Worm (Caenorhabditis elegans) whole organism, L4 larva: ENCODE data around the gene F37C12.18.

ENCODE experiments used
- F10B5.3 ChIP-seq: sonication (generic microtip); optimal IDR thresholded peaks from 2 replicates; lab custom pipeline; 2016; ENCODE audit warnings: mild to moderate bottlenecking, missing genetic modification characterization, missing compliant biosample characterization
- R02D3.7 ChIP-seq: fragments of 150-350 bp; sonication (generic microtip); optimal IDR thresholded peaks from 3 replicates; lab custom pipeline; 2014; ENCODE audit warnings: missing biosample characterization, missing genetic modification characterization
- Y105C5A.15 ChIP-seq: fragments of 200-800 bp; sonication (Bioruptor generic); IDR thresholded peaks from 2 replicates; pipeline ENCODE4 v1.3.6; 2022; ENCODE audit warnings: missing genetic modification characterization, missing compliant biosample characterization
- Y5F2A.4 ChIP-seq: fragments of 200-800 bp; sonication (Bioruptor generic); optimal IDR thresholded peaks from 2 replicates; lab custom pipeline; 2018; ENCODE audit warnings: mild to moderate bottlenecking, missing genetic modification characterization, missing compliant biosample characterization
- Y75B8A.6 ChIP-seq: fragments of 200-800 bp; sonication (Bioruptor generic); IDR thresholded peaks from 2 replicates; pipeline ENCODE4 v1.3.6; 2022; ENCODE audit warnings: missing genetic modification reagents, missing genetic modification characterization, missing compliant biosample characterization
- ZK546.5 ChIP-seq, 2 experiments: sonication (generic microtip); optimal IDR thresholded peaks; 2 replicates each; lab custom pipeline; 2017; ENCODE audit warnings: missing biosample characterization in 2 of 2, missing genetic modification characterization in 2 of 2
- aly-2 ChIP-seq: sonication (generic microtip); optimal IDR thresholded peaks from 2 replicates; lab custom pipeline; 2018; ENCODE audit warnings: missing biosample characterization, missing genetic modification characterization
- ama-1 ChIP-seq: fragments of 150-350 bp; optimal IDR thresholded peaks from 2 replicates; lab custom pipeline; 2014; ENCODE audit warnings: inconsistent platforms, mixed read lengths
- ceh-20 ChIP-seq: fragments of 200-800 bp; sonication (Bioruptor generic); IDR thresholded peaks from 2 replicates; pipeline ENCODE4 v1.3.6; 2022; ENCODE audit warnings: missing genetic modification reagents, missing genetic modification characterization, missing compliant biosample characterization
- ceh-82 ChIP-seq: sonication (generic microtip); optimal IDR thresholded peaks from 2 replicates; lab custom pipeline; 2017; ENCODE audit warnings: missing biosample characterization, missing genetic modification characterization
- cey-2 ChIP-seq: sonication (generic microtip); optimal IDR thresholded peaks from 3 replicates; lab custom pipeline; 2017; ENCODE audit warnings: missing genetic modification characterization, mild to moderate bottlenecking, missing compliant biosample characterization, antibody characterized with exemption, borderline replicate concordance; ENCODE audit not compliant: insufficient read depth
- ctbp-1 ChIP-seq: fragments of 200-800 bp; sonication (Bioruptor generic); IDR thresholded peaks from 2 replicates; pipeline ENCODE4 v1.3.6; 2022; ENCODE audit warnings: missing genetic modification reagents, missing genetic modification characterization, missing compliant biosample characterization
- daf-12 ChIP-seq: fragments of 150-350 bp; optimal IDR thresholded peaks from 2 replicates; lab custom pipeline; 2014; ENCODE audit warnings: missing biosample characterization, missing genetic modification reagents, missing genetic modification characterization
- daf-16 ChIP-seq, 3 experiments: sonication (generic microtip); optimal IDR thresholded peaks; 2 replicates each; lab custom pipeline; 2016 to 2017; ENCODE audit warnings: missing genetic modification characterization in 3 of 3, missing genetic modification reagents in 3 of 3, mild to moderate bottlenecking in 2 of 3, missing compliant biosample characterization in 2 of 3, missing biosample characterization in 1 of 3, moderate library complexity in 1 of 3
- daf-19 ChIP-seq: fragments of 200-800 bp; sonication (Bioruptor generic); conservative IDR thresholded peaks from 2 replicates; pipeline ENCODE4 v1.3.6; 2022; ENCODE audit warnings: missing genetic modification characterization, missing compliant biosample characterization
- dmd-6 ChIP-seq: fragments of 200-800 bp; sonication (Bioruptor generic); IDR thresholded peaks from 2 replicates; pipeline ENCODE4 v1.3.6; 2022; ENCODE audit warnings: missing genetic modification reagents, missing genetic modification characterization, missing compliant biosample characterization
- dmd-8 ChIP-seq: fragments of 200-800 bp; sonication (Bioruptor generic); IDR thresholded peaks from 2 replicates; pipeline ENCODE4 v1.3.6; 2022; ENCODE audit warnings: missing genetic modification characterization, missing compliant biosample characterization
- dpl-1 ChIP-seq: fragments of 150-350 bp; optimal IDR thresholded peaks from 2 replicates; lab custom pipeline; 2014; ENCODE audit warnings: missing biosample characterization, missing genetic modification reagents, missing genetic modification characterization
- egl-43 ChIP-seq: fragments of 200-800 bp; sonication (Bioruptor generic); IDR thresholded peaks from 2 replicates; pipeline ENCODE4 v1.3.6; 2022; ENCODE audit warnings: missing genetic modification reagents, missing genetic modification characterization, missing compliant biosample characterization
- fos-1 ChIP-seq: fragments of 150-350 bp; optimal IDR thresholded peaks from 2 replicates; lab custom pipeline; 2014; ENCODE audit warnings: missing biosample characterization, missing genetic modification characterization
- hif-1 ChIP-seq, 2 experiments: sonication (generic microtip); optimal IDR thresholded peaks; 2 replicates each; lab custom pipeline; 2016 to 2017; ENCODE audit warnings: missing compliant biosample characterization in 2 of 2, missing genetic modification characterization in 2 of 2, missing genetic modification reagents in 2 of 2, missing genotype in 2 of 2, mild to moderate bottlenecking in 1 of 2
- hlh-11 ChIP-seq: fragments of 200-800 bp; sonication (Bioruptor generic); optimal IDR thresholded peaks from 2 replicates; lab custom pipeline; 2018; ENCODE audit warnings: mild to moderate bottlenecking, missing genetic modification characterization, missing compliant biosample characterization
- hmg-1.1 ChIP-seq: fragments of 200-800 bp; sonication (Bioruptor generic); IDR thresholded peaks from 2 replicates; pipeline ENCODE4 v1.3.6; 2022; ENCODE audit warnings: missing genetic modification reagents, missing genetic modification characterization, missing compliant biosample characterization
- jun-1 ChIP-seq: fragments of 150-350 bp; optimal IDR thresholded peaks from 2 replicates; lab custom pipeline; 2014; ENCODE audit warnings: missing biosample characterization, missing genetic modification reagents, missing genetic modification characterization
- lim-7 ChIP-seq: fragments of 200-800 bp; sonication (Bioruptor generic); IDR thresholded peaks from 2 replicates; pipeline ENCODE4 v1.3.6; 2022; ENCODE audit warnings: missing genetic modification characterization, missing compliant biosample characterization
- lin-38 ChIP-seq: fragments of 200-800 bp; sonication (Bioruptor generic); IDR thresholded peaks from 2 replicates; pipeline ENCODE4 v1.3.6; 2022; ENCODE audit warnings: missing genetic modification reagents, missing genetic modification characterization, missing compliant biosample characterization
- lin-39 ChIP-seq: fragments of 150-350 bp; optimal IDR thresholded peaks from 2 replicates; lab custom pipeline; 2014; ENCODE audit warnings: missing biosample characterization, missing genetic modification reagents, missing genetic modification characterization
- madf-5 ChIP-seq, 2 experiments: fragments of 200-800 bp; sonication (Bioruptor generic); IDR thresholded peaks; 2 replicates each; pipeline ENCODE4 v1.3.6; 2022; ENCODE audit warnings: missing compliant biosample characterization in 2 of 2, missing genetic modification characterization in 2 of 2
- madf-9 ChIP-seq: fragments of 200-800 bp; sonication (Bioruptor generic); conservative IDR thresholded peaks from 2 replicates; pipeline ENCODE4 v1.3.6; 2022; ENCODE audit warnings: missing genetic modification reagents, missing genetic modification characterization, missing compliant biosample characterization
- mdt-29 ChIP-seq: fragments of 200-800 bp; sonication (Bioruptor generic); IDR thresholded peaks from 2 replicates; pipeline ENCODE4 v1.3.6; 2022; ENCODE audit warnings: missing genetic modification reagents, missing genetic modification characterization, missing compliant biosample characterization
- mep-1 ChIP-seq: fragments of 150-350 bp; sonication (generic microtip); optimal IDR thresholded peaks from 3 replicates; lab custom pipeline; 2014; ENCODE audit warnings: missing biosample characterization, missing genetic modification characterization
- mes-2 ChIP-seq: sonication (generic microtip); optimal IDR thresholded peaks from 2 replicates; lab custom pipeline; 2016; ENCODE audit warnings: missing genotype, mild to moderate bottlenecking, missing genetic modification characterization, missing compliant biosample characterization; ENCODE audit not compliant: poor library complexity, severe bottlenecking
- mxl-2 ChIP-seq: fragments of 200-800 bp; sonication (Bioruptor generic); conservative IDR thresholded peaks from 2 replicates; pipeline ENCODE4 v1.3.6; 2022; ENCODE audit warnings: missing genetic modification reagents, missing genetic modification characterization, missing compliant biosample characterization
- nhr-10 ChIP-seq: fragments of 150-350 bp; optimal IDR thresholded peaks from 2 replicates; lab custom pipeline; 2014; ENCODE audit warnings: missing biosample characterization, missing genetic modification characterization
- nhr-11 ChIP-seq: fragments of 150-350 bp; optimal IDR thresholded peaks from 2 replicates; lab custom pipeline; 2014; ENCODE audit warnings: missing biosample characterization, missing genetic modification characterization
- nhr-237 ChIP-seq: sonication (generic microtip); optimal IDR thresholded peaks from 2 replicates; lab custom pipeline; 2017; ENCODE audit warnings: missing biosample characterization, missing genetic modification characterization
- nhr-25 ChIP-seq: sonication (generic microtip); optimal IDR thresholded peaks from 2 replicates; lab custom pipeline; 2017; ENCODE audit warnings: missing genetic modification characterization, mild to moderate bottlenecking, missing compliant biosample characterization, antibody characterized with exemption, moderate library complexity, borderline replicate concordance; ENCODE audit not compliant: insufficient read depth
- nhr-41 ChIP-seq: fragments of 200-800 bp; sonication (Bioruptor generic); IDR thresholded peaks from 2 replicates; pipeline ENCODE4 v1.3.6; 2022; ENCODE audit warnings: missing genetic modification reagents, missing genetic modification characterization, missing compliant biosample characterization
- nhr-48 ChIP-seq: sonication (generic microtip); optimal IDR thresholded peaks from 2 replicates; lab custom pipeline; 2016; ENCODE audit warnings: mild to moderate bottlenecking, missing genetic modification characterization, missing compliant biosample characterization
- nhr-6 ChIP-seq: fragments of 150-350 bp; optimal IDR thresholded peaks from 2 replicates; lab custom pipeline; 2014; ENCODE audit warnings: missing biosample characterization, missing genetic modification characterization
- nhr-76 ChIP-seq: fragments of 150-350 bp; optimal IDR thresholded peaks from 2 replicates; lab custom pipeline; 2014; ENCODE audit warnings: missing biosample characterization, missing genetic modification characterization
- sdz-12 ChIP-seq: fragments of 200-800 bp; sonication (Bioruptor generic); optimal IDR thresholded peaks from 2 replicates; lab custom pipeline; 2018; ENCODE audit warnings: mild to moderate bottlenecking, missing genetic modification characterization, missing compliant biosample characterization
- snpc-1.2 ChIP-seq: fragments of 200-800 bp; sonication (Bioruptor generic); IDR thresholded peaks from 2 replicates; pipeline ENCODE4 v1.3.6; 2022; ENCODE audit warnings: missing genetic modification reagents, missing genetic modification characterization, missing compliant biosample characterization
- snpc-4 ChIP-seq: fragments of 150-350 bp; optimal IDR thresholded peaks from 2 replicates; lab custom pipeline; 2014; ENCODE audit warnings: missing biosample characterization, missing genetic modification characterization
- tag-97 ChIP-seq: fragments of 200-800 bp; sonication (Bioruptor generic); IDR thresholded peaks from 2 replicates; pipeline ENCODE4 v1.3.6; 2022; ENCODE audit warnings: missing genetic modification characterization, missing compliant biosample characterization
- tra-1 ChIP-seq: fragments of 200-800 bp; sonication (Bioruptor generic); IDR thresholded peaks from 2 replicates; pipeline ENCODE4 v1.3.6; 2022; ENCODE audit warnings: missing genetic modification reagents, missing genetic modification characterization, missing compliant biosample characterization
- unc-39 ChIP-seq: sonication (generic microtip); optimal IDR thresholded peaks from 2 replicates; lab custom pipeline; 2017; ENCODE audit warnings: missing biosample characterization, missing genetic modification characterization
- unc-62 ChIP-seq, 3 experiments: fragments of 150-350 bp in 1 of 3; sonication (generic microtip); optimal IDR thresholded peaks in 2 of 3; peaks in 1 of 3; 1 replicate in 1 of 3; 2 replicates in 2 of 3; lab custom pipeline; 2014 to 2017; ENCODE audit warnings: missing biosample characterization in 3 of 3, missing genetic modification characterization in 3 of 3, missing genetic modification reagents in 3 of 3, missing genotype in 1 of 3
- vab-7 ChIP-seq: fragments of 200-800 bp; sonication (Bioruptor generic); IDR thresholded peaks from 2 replicates; pipeline ENCODE4 v1.3.6; 2022; ENCODE audit warnings: missing genetic modification reagents, missing genetic modification characterization, missing compliant biosample characterization
- zfp-2 ChIP-seq: sonication (generic microtip); optimal IDR thresholded peaks from 2 replicates; lab custom pipeline; 2016; ENCODE audit warnings: mild to moderate bottlenecking, missing genetic modification characterization, missing compliant biosample characterization
- zip-11 ChIP-seq: fragments of 200-800 bp; sonication (Bioruptor generic); IDR thresholded peaks from 2 replicates; pipeline ENCODE4 v1.3.6; 2022; ENCODE audit warnings: missing genetic modification characterization, missing compliant biosample characterization

Gene F37C12.18

ce11 chrIII:7234148-7234547 is 38.9 kb upstream of the F37C12.18 start, which contains the start of gene ndus-8 (continued):
- TF ChIP-seq ctbp-1 (GFP tag; lab: Robert Waterston, UW) (no peak), nhr-10 (tag; lab: Kevin White, UChicago) (no peak), mdt-29 (no peak), hif-1 (tag; optimal IDR thresholded peaks at IDR 0.05; lab: Kevin White, UChicago) (no peak), unc-62 (GFP tag; optimal IDR thresholded peaks at IDR 0.05 in 1 of 2; lab: Kevin White, UChicago) (no peak), unc-62 (tag; optimal IDR thresholded peaks at IDR 0.05; lab: Kevin White, UChicago) (no peak), aly-2 (tag; lab: Kevin White, UChicago) (no peak), fos-1 (tag; lab: Kevin White, UChicago) (no peak), lin-39 (tag; lab: Kevin White, UChicago) (no peak), lin-38 (GFP tag; lab: Robert Waterston, UW) (peak; percentile 60), madf-9 (no peak), egl-43 (GFP tag; lab: Robert Waterston, UW) (no peak), dmd-8 (GFP tag; lab: Robert Waterston, UW) (no peak), sdz-12 (GFP tag; lab: Kevin White, UChicago) (no peak), snpc-1.2 (GFP tag; lab: Robert Waterston, UW) (no peak), tag-97 (GFP tag; lab: Robert Waterston, UW) (no peak), nhr-237 (tag; lab: Kevin White, UChicago) (no peak), daf-19 (no peak), lim-7 (GFP tag; lab: Robert Waterston, UW) (no peak), zip-11 (GFP tag; lab: Robert Waterston, UW) (no peak), jun-1 (no peak), ceh-20 (GFP tag; lab: Robert Waterston, UW) (no peak), mes-2 (tag; lab: Kevin White, UChicago) (peak; percentile 82), mep-1 (peak; percentile 62), tra-1 (GFP tag; lab: Robert Waterston, UW) (no peak), daf-16 (GFP tag; optimal IDR thresholded peaks at IDR 0.05; lab: Kevin White, UChicago) (no peak), daf-16 (tag; optimal IDR thresholded peaks at IDR 0.05; lab: Kevin White, UChicago) (peak; percentile 40), nhr-25 (no peak), vab-7 (GFP tag; lab: Robert Waterston, UW) (no peak), Y75B8A.6 (no peak), ama-1 (lab: Kevin White, UChicago) (no peak), Y105C5A.15 (GFP tag; lab: Robert Waterston, UW) (no peak), ceh-82 (tag; lab: Kevin White, UChicago) (no peak), dmd-6 (no peak), R02D3.7 (no peak), dpl-1 (GFP tag; lab: Kevin White, UChicago) (peak; percentile 78), Y5F2A.4 (GFP tag; lab: Kevin White, UChicago) (no peak), mxl-2 (GFP tag; lab: Robert Waterston, UW) (no peak), nhr-76 (tag; lab: Kevin White, UChicago) (no peak), cey-2 (tag; lab: Kevin White, UChicago) (no peak), nhr-41 (GFP tag; lab: Robert Waterston, UW) (no peak), madf-5 (GFP tag; IDR thresholded peaks at IDR 0.05; lab: Robert Waterston, UW) (no peak), zfp-2 (tag; lab: Kevin White, UChicago) (no peak), nhr-6 (tag; lab: Kevin White, UChicago) (no peak), hlh-11 (tag; lab: Kevin White, UChicago) (peak; percentile 39), nhr-48 (tag; lab: Kevin White, UChicago) (no peak), nhr-11 (tag; lab: Kevin White, UChicago) (no peak), hmg-1.1 (GFP tag; lab: Robert Waterston, UW) (no peak), ZK546.5 (tag; optimal IDR thresholded peaks at IDR 0.05; lab: Kevin White, UChicago) (no peak), unc-39 (tag; lab: Kevin White, UChicago) (no peak), F10B5.3 (no peak), snpc-4 (tag; lab: Kevin White, UChicago) (no peak), daf-12 (tag; lab: Kevin White, UChicago) (no peak)
